Fruit fly (Drosophila melanogaster) whole organism, wandering third instar larva: ENCODE results near the gene CG13409.

Source experiments
- Abd-B ChIP-seq: fragments of >200 bp; optimal IDR thresholded peaks from 2 replicates; lab custom pipeline; 2017; ENCODE audit warnings: missing biosample characterization, missing genetic modification characterization
- CG32264 ChIP-seq: fragments of 200-800 bp; sonication (Bioruptor generic); optimal IDR thresholded peaks from 2 replicates; lab custom pipeline; 2016; ENCODE audit warnings: missing biosample characterization, missing genetic modification characterization
- CG9705 ChIP-seq: fragments of 200-800 bp; sonication (Bioruptor generic); optimal IDR thresholded peaks from 2 replicates; lab custom pipeline; 2018; ENCODE audit warnings: missing biosample characterization, mild to moderate bottlenecking, missing genetic modification characterization
- CrebA ChIP-seq: fragments of 200-800 bp; sonication (Bioruptor generic); optimal IDR thresholded peaks from 2 replicates; lab custom pipeline; 2016; ENCODE audit warnings: missing biosample characterization, mild to moderate bottlenecking, missing genetic modification characterization, borderline replicate concordance
- Dfd ChIP-seq: fragments of >200 bp; optimal IDR thresholded peaks from 2 replicates; lab custom pipeline; 2017; ENCODE audit warnings: missing biosample characterization, missing genetic modification characterization
- Dif ChIP-seq: fragments of 200-275, 200-300 bp; sonication (Bioruptor generic); optimal IDR thresholded peaks from 2 replicates; lab custom pipeline; 2018; ENCODE audit warnings: missing biosample characterization, missing genetic modification characterization; ENCODE audit not compliant: partially characterized antibody
- GATAd ChIP-seq: sonication (Bioruptor generic); optimal IDR thresholded peaks from 2 replicates; lab custom pipeline; 2016; ENCODE audit warnings: missing biosample characterization, missing genetic modification characterization
- HLH106 ChIP-seq: fragments of 200-800 bp; optimal IDR thresholded peaks from 3 replicates; lab custom pipeline; 2019; ENCODE audit warnings: missing biosample characterization, mild to moderate bottlenecking, missing genetic modification characterization, moderate library complexity
- Hnf4 ChIP-seq: fragments of 200-800 bp; sonication (Bioruptor generic); optimal IDR thresholded peaks from 2 replicates; lab custom pipeline; 2016; ENCODE audit warnings: missing biosample characterization, mild to moderate bottlenecking, missing genetic modification characterization
- Hr78 ChIP-seq: fragments of >200 bp; optimal IDR thresholded peaks from 2 replicates; lab custom pipeline; 2017; ENCODE audit warnings: missing biosample characterization, missing genetic modification characterization
- Hr83 ChIP-seq: fragments of 200-300 bp; sonication (Bioruptor generic); optimal IDR thresholded peaks from 2 replicates; lab custom pipeline; 2016; ENCODE audit warnings: missing biosample characterization, mild to moderate bottlenecking, missing genetic modification characterization, moderate library complexity; ENCODE audit not compliant: poor library complexity, severe bottlenecking
- Jra ChIP-seq: sonication (Bioruptor generic); optimal IDR thresholded peaks from 2 replicates; lab custom pipeline; 2016; ENCODE audit warnings: missing biosample characterization, missing genetic modification characterization
- Mio ChIP-seq: sonication (Bioruptor generic); optimal IDR thresholded peaks from 2 replicates; lab custom pipeline; 2016; ENCODE audit warnings: missing biosample characterization, missing genetic modification characterization
- Myc ChIP-seq: fragments of >200 bp; optimal IDR thresholded peaks from 2 replicates; lab custom pipeline; 2017
- N ChIP-seq: fragments of >200 bp; optimal IDR thresholded peaks from 2 replicates; lab custom pipeline; 2018; ENCODE audit warnings: missing biosample characterization, missing external identifiers, missing genetic modification characterization
- OdsH ChIP-seq: fragments of 200-800 bp; sonication (Bioruptor generic); optimal IDR thresholded peaks from 2 replicates; lab custom pipeline; 2016; ENCODE audit warnings: missing biosample characterization, mild to moderate bottlenecking, missing genetic modification characterization
- Rel ChIP-seq, 2 experiments: fragments of 200-800 bp; sonication (Bioruptor generic) in 1 of 2; optimal IDR thresholded peaks; 2 replicates in 1 of 2; 3 replicates in 1 of 2; lab custom pipeline; 2016 to 2019; ENCODE audit warnings: mild to moderate bottlenecking in 2 of 2, missing biosample characterization in 2 of 2, missing genetic modification characterization in 2 of 2, moderate library complexity in 1 of 2
- Sp1 ChIP-seq: fragments of 200-800 bp; sonication (Bioruptor generic); optimal IDR thresholded peaks from 3 replicates; lab custom pipeline; 2019; ENCODE audit warnings: missing biosample characterization, mild to moderate bottlenecking, missing genetic modification characterization, moderate library complexity
- Vsx2 ChIP-seq: fragments of 200-300, 225-300 bp; sonication (Bioruptor generic); optimal IDR thresholded peaks from 2 replicates; lab custom pipeline; 2018; ENCODE audit warnings: missing biosample characterization, missing genetic modification characterization; ENCODE audit not compliant: partially characterized antibody
- br ChIP-seq: fragments of 200-800 bp; sonication (Bioruptor generic); optimal IDR thresholded peaks from 2 replicates; lab custom pipeline; 2016; ENCODE audit warnings: missing biosample characterization, missing genetic modification characterization
- brk ChIP-seq: fragments of 200-800 bp; sonication (Bioruptor generic); optimal IDR thresholded peaks from 2 replicates; lab custom pipeline; 2016; ENCODE audit warnings: missing biosample characterization, mild to moderate bottlenecking, missing genetic modification characterization
- dl ChIP-seq, 2 experiments: fragments of 175-275, 200-275 bp in 1 of 2; fragments of 200-275 bp in 1 of 2; sonication (Bioruptor generic); optimal IDR thresholded peaks; lab custom pipeline; 2018; ENCODE audit warnings: mild to moderate bottlenecking in 2 of 2, missing biosample characterization in 2 of 2, missing genetic modification characterization in 2 of 2, moderate library complexity in 2 of 2; ENCODE audit not compliant: partially characterized antibody in 2 of 2, insufficient read depth in 1 of 2
- dmrt93B ChIP-seq: fragments of 200-800 bp; sonication (Bioruptor generic); optimal IDR thresholded peaks from 2 replicates; lab custom pipeline; 2018; ENCODE audit warnings: missing biosample characterization, mild to moderate bottlenecking, missing genetic modification characterization
- dsf ChIP-seq: sonication (Bioruptor generic); optimal IDR thresholded peaks from 2 replicates; lab custom pipeline; 2016; ENCODE audit warnings: missing biosample characterization, missing genetic modification characterization, borderline replicate concordance
- ey ChIP-seq: fragments of 200-800 bp; sonication (Bioruptor generic); optimal IDR thresholded peaks from 2 replicates; lab custom pipeline; 2016; ENCODE audit warnings: missing biosample characterization, missing genetic modification characterization
- foxo ChIP-seq, 2 experiments: fragments of 200-800 bp; sonication (Bioruptor generic); optimal IDR thresholded peaks; 2 replicates in 1 of 2; 3 replicates in 1 of 2; lab custom pipeline; 2016 to 2017; ENCODE audit warnings: missing biosample characterization in 2 of 2, missing genetic modification characterization in 2 of 2
- fru ChIP-seq: fragments of 200-800 bp; sonication (Bioruptor generic); optimal IDR thresholded peaks from 3 replicates; lab custom pipeline; 2016; ENCODE audit warnings: missing biosample characterization, mild to moderate bottlenecking, missing genetic modification characterization
- h ChIP-seq: fragments of 200-800 bp; sonication (Bioruptor generic); optimal IDR thresholded peaks from 3 replicates; lab custom pipeline; 2016; ENCODE audit warnings: missing biosample characterization, mild to moderate bottlenecking, missing genetic modification characterization
- jim ChIP-seq: fragments of 175-275, 200-325 bp; sonication (Bioruptor generic); optimal IDR thresholded peaks from 2 replicates; lab custom pipeline; 2016; ENCODE audit warnings: missing biosample characterization, mild to moderate bottlenecking, missing genetic modification characterization
- lola ChIP-seq: fragments of >200 bp; optimal IDR thresholded peaks from 2 replicates; lab custom pipeline; 2017; ENCODE audit warnings: missing biosample characterization, missing genetic modification characterization
- pan ChIP-seq: fragments of >200 bp; optimal IDR thresholded peaks from 2 replicates; lab custom pipeline; 2017
- psq ChIP-seq: fragments of 200-800 bp; sonication (Bioruptor generic); optimal IDR thresholded peaks from 3 replicates; lab custom pipeline; 2017; ENCODE audit warnings: missing biosample characterization, mild to moderate bottlenecking, missing genetic modification characterization, moderate library complexity
- rgr ChIP-seq: fragments of 200-800 bp; sonication (Bioruptor generic); optimal IDR thresholded peaks from 3 replicates; lab custom pipeline; 2016; ENCODE audit warnings: missing biosample characterization, mild to moderate bottlenecking, missing genetic modification characterization
- sage ChIP-seq: fragments of 200-800 bp; sonication (Bioruptor generic); optimal IDR thresholded peaks from 2 replicates; lab custom pipeline; 2016; ENCODE audit warnings: missing biosample characterization, mild to moderate bottlenecking, missing genetic modification characterization
- sv ChIP-seq: fragments of 200-800 bp; sonication (Bioruptor generic); optimal IDR thresholded peaks from 3 replicates; lab custom pipeline; 2016; ENCODE audit warnings: missing biosample characterization, missing genetic modification characterization
- tai ChIP-seq: sonication (Bioruptor generic); optimal IDR thresholded peaks from 2 replicates; lab custom pipeline; 2016; ENCODE audit warnings: missing biosample characterization, missing genetic modification characterization
- usp ChIP-seq: fragments of >200 bp; optimal IDR thresholded peaks from 2 replicates; lab custom pipeline; 2017; ENCODE audit warnings: missing biosample characterization, missing genetic modification characterization
- woc ChIP-seq: sonication (Bioruptor generic); optimal IDR thresholded peaks from 2 replicates; lab custom pipeline; 2016; ENCODE audit warnings: missing biosample characterization, mild to moderate bottlenecking, missing genetic modification characterization

Gene CG13409

DNA sequence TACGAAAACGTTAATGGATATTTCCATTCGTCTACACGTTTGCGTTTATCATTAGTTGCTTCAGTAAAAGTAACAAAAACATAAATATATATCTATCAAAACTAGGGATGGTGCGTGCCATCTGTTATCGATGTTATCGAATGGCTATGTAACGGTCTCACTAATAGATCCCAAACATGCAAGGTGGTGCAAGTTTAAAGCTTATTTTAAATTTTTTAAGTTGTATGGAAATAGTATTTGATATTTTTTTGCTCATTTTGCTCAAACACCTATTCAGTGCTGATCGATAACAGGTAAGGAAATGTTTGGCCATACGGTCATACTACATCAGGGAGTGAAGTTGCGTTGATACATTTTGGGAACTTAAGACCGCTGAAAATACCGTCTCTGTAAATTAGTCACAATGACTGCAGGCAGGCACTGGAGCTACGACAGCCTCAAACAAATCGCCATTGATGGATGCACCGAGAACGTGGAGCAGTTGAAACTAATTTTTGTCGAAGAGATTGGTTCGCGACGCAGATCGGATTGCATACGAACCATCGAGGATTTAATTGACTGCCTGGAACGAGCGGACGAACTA lies 2.6 kb upstream of the CG13409 start, which contains the start of the genes CG45099, CG6015, pit and Fadd:
TSS of gene CG45099 (minus strand) at position 127 of the 583 bp plus-strand sequence.
TSS of gene CG6015 (minus strand) at position 127 of the 583 bp plus-strand sequence.
TSS of gene pit (plus strand) at position 139 of the 583 bp plus-strand sequence.
TSS of gene Fadd (plus strand) at position 296 of the 583 bp plus-strand sequence.
- peak; percentile 7 for TF ChIP-seq CG32264
- no peak for TF ChIP-seq jim (GFP tag; lab: Kevin White, UChicago)

- no peak for TF ChIP-seq Dfd (GFP tag; lab: Kevin White, UChicago)
- TF ChIP-seq brk (GFP tag; lab: Kevin White, UChicago): no peak
- no peak for TF ChIP-seq pan (lab: Kevin White, UChicago)
- no peak for TF ChIP-seq lola (GFP tag; lab: Kevin White, UChicago)
- TF ChIP-seq dmrt93B (GFP tag; lab: Kevin White, UChicago): no peak
- TF ChIP-seq HLH106 (tag; lab: Kevin White, UChicago): no peak
- TF ChIP-seq Myc (lab: Kevin White, UChicago): no peak
- TF ChIP-seq woc (GFP tag; lab: Kevin White, UChicago): no peak
- TF ChIP-seq Hnf4 (GFP tag; lab: Kevin White, UChicago): no peak
- no peak for TF ChIP-seq CG9705
Measured at dm6 chr3R:22027743-22028099, 4.0 kb downstream of the CG13409 start.

DNA sequence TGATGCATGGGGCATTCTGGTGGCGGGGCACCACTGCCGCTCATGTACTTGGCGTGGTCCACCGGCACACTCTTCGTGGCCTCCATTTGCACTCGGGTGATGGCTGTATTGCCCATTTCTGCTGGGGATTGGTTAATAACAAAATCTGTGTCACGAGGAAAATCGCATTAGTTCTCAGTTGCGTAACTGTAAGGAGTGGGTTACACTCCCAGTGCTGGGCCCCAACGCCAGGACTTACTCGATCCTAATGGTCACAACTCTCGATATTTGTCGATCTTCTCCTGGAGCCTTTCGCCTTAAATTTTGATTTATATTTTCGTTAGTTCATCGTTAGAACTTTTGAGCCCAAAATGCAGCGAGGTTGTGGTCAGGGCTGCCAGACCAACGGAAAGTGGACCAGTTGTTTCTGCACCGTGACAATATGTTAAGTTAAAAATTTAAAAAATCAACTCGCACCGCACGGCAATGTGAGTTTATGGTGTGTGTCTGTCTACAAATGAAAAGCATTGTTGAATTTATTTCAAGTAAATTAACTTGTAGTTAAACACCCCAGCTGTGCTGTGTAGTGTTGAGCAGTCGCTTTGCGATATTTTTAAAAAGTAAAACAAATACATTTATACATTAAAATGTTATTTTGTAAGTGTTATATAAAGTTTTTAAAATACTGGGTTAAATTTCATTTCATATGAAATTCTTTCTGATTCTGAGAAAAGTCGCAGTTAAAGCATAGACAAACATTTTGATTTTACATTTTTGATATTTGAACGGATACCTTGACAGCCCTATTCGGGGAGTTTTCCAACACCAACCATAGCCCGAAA lies 4.6 kb downstream of the CG13409 start, which contains the start of the genes Cchl and ND-42:
TSS of gene Cchl (minus strand) at position 559 of the 821 bp plus-strand sequence.
TSS of gene ND-42 (plus strand) at position 788 of the 821 bp plus-strand sequence.
- no peak for TF ChIP-seq dl (GFP tag; optimal IDR thresholded peaks at IDR 0.05; lab: Kevin White, UChicago; ENCODE audit: insufficient read depth in 1 of 2, partially characterized antibody in 2 of 2)
- TF ChIP-seq Rel (GFP tag; optimal IDR thresholded peaks at IDR 0.05; lab: Kevin White, UChicago): no peak
- peak; percentile 64 for TF ChIP-seq Rel (tag; optimal IDR thresholded peaks at IDR 0.05; lab: Kevin White, UChicago)
- TF ChIP-seq Myc (lab: Kevin White, UChicago): peak; percentile 53
- peak; percentile 86 for TF ChIP-seq rgr (GFP tag; lab: Kevin White, UChicago)
- no peak for TF ChIP-seq pan (lab: Kevin White, UChicago)
- peak in 1 of 2 experiments; percentile 88 for TF ChIP-seq foxo (GFP tag; optimal IDR thresholded peaks at IDR 0.05; lab: Kevin White, UChicago)
- peak; percentile 80 for TF ChIP-seq Sp1 (GFP tag; lab: Kevin White, UChicago)
- no peak for TF ChIP-seq Mio (GFP tag; lab: Kevin White, UChicago)
- TF ChIP-seq sv (GFP tag; lab: Kevin White, UChicago): peak; percentile 55
- TF ChIP-seq dsf: no peak
- TF ChIP-seq Hr78 (GFP tag; lab: Kevin White, UChicago): no peak
- peak; percentile 78 for TF ChIP-seq fru
- TF ChIP-seq dmrt93B (GFP tag; lab: Kevin White, UChicago): no peak
- TF ChIP-seq N (GFP tag; lab: Kevin White, UChicago): no peak
- TF ChIP-seq woc (GFP tag; lab: Kevin White, UChicago): peak; percentile 73
- no peak for TF ChIP-seq brk (GFP tag; lab: Kevin White, UChicago)
- TF ChIP-seq OdsH: peak; percentile 76
- TF ChIP-seq Jra (GFP tag; lab: Kevin White, UChicago): peak; percentile 69
- TF ChIP-seq usp: no peak
- TF ChIP-seq CG32264: peak; percentile 45
- TF ChIP-seq Abd-B (GFP tag; lab: Kevin White, UChicago): no peak
- no peak for TF ChIP-seq sage (GFP tag; lab: Kevin White, UChicago)
- no peak for TF ChIP-seq jim (GFP tag; lab: Kevin White, UChicago)
- TF ChIP-seq ey (GFP tag; lab: Kevin White, UChicago): peak; percentile 70
- peak; percentile 83 for TF ChIP-seq h (GFP tag; lab: Kevin White, UChicago)
- TF ChIP-seq Vsx2 (GFP tag; lab: Kevin White, UChicago): no peak
- no peak for TF ChIP-seq br (GFP tag; lab: Kevin White, UChicago)
- TF ChIP-seq Dfd (GFP tag; lab: Kevin White, UChicago): no peak
- TF ChIP-seq GATAd (GFP tag; lab: Kevin White, UChicago): peak; percentile 57
- TF ChIP-seq Hr83 (GFP tag; lab: Kevin White, UChicago): peak; percentile 63
- TF ChIP-seq Dif (GFP tag; lab: Kevin White, UChicago): no peak
- peak; percentile 88 for TF ChIP-seq HLH106 (tag; lab: Kevin White, UChicago)
- TF ChIP-seq lola (GFP tag; lab: Kevin White, UChicago): no peak
- peak; percentile 75 for TF ChIP-seq psq (GFP tag; lab: Kevin White, UChicago)
- TF ChIP-seq CG9705: peak; percentile 86
- TF ChIP-seq CrebA (GFP tag; lab: Kevin White, UChicago): no peak
- no peak for TF ChIP-seq tai (GFP tag; lab: Kevin White, UChicago)
- no peak for TF ChIP-seq Hnf4 (GFP tag; lab: Kevin White, UChicago)
